Worm (Caenorhabditis elegans) whole organism, mixed stage, embryonic: ENCODE measurements around the gene str-99.

Source experiments
- M03D4.4 ChIP-seq: sonication (generic microtip); optimal IDR thresholded peaks from 2 replicates; lab custom pipeline; 2017; ENCODE audit warnings: mild to moderate bottlenecking, missing genetic modification characterization, missing compliant biosample characterization
- bed-3 ChIP-seq: fragments of 200-800 bp; sonication (Bioruptor generic); optimal IDR thresholded peaks from 3 replicates; lab custom pipeline; 2018; ENCODE audit warnings: mild to moderate bottlenecking, missing genetic modification characterization, moderate library complexity, missing compliant biosample characterization
- blmp-1 ChIP-seq: fragments of 150-350 bp; optimal IDR thresholded peaks from 2 replicates; lab custom pipeline; 2014; ENCODE audit warnings: missing biosample characterization, missing genetic modification characterization
- ceh-39 ChIP-seq: fragments of 150-350 bp; optimal IDR thresholded peaks from 2 replicates; lab custom pipeline; 2014; ENCODE audit warnings: missing biosample characterization, missing genetic modification characterization
- ceh-83 ChIP-seq: fragments of 200-800 bp; sonication (Bioruptor generic); optimal IDR thresholded peaks from 2 replicates; lab custom pipeline; 2018; ENCODE audit warnings: mild to moderate bottlenecking, missing genetic modification characterization, missing compliant biosample characterization
- ces-1 ChIP-seq: fragments of 150-350 bp; optimal IDR thresholded peaks from 2 replicates; lab custom pipeline; 2014; ENCODE audit warnings: missing biosample characterization, missing genetic modification reagents, missing genetic modification characterization
- cnd-1 ChIP-seq: fragments of 200-800 bp; sonication (Bioruptor generic); optimal IDR thresholded peaks from 2 replicates; lab custom pipeline; 2018; ENCODE audit warnings: mild to moderate bottlenecking, missing genetic modification characterization, missing compliant biosample characterization
- elt-3 ChIP-seq: fragments of 150-350 bp; optimal IDR thresholded peaks from 2 replicates; lab custom pipeline; 2014; ENCODE audit warnings: missing biosample characterization, missing genetic modification characterization
- flh-1 ChIP-seq: fragments of 200-800 bp; sonication (Bioruptor generic); optimal IDR thresholded peaks from 2 replicates; lab custom pipeline; 2018; ENCODE audit warnings: mild to moderate bottlenecking, missing genetic modification characterization, moderate library complexity, missing compliant biosample characterization
- ham-2 ChIP-seq: fragments of 200-800 bp; sonication (Bioruptor generic); optimal IDR thresholded peaks from 2 replicates; lab custom pipeline; 2018; ENCODE audit warnings: mild to moderate bottlenecking, missing genetic modification characterization, missing compliant biosample characterization
- hlh-1 ChIP-seq: fragments of 150-350 bp; optimal IDR thresholded peaks from 2 replicates; lab custom pipeline; 2014; ENCODE audit warnings: missing biosample characterization, missing genetic modification reagents, missing genetic modification characterization
- lin-13 ChIP-seq: fragments of 150-350 bp; optimal IDR thresholded peaks from 2 replicates; lab custom pipeline; 2014; ENCODE audit warnings: missing biosample characterization, missing genetic modification characterization
- lin-32 ChIP-seq: fragments of 200-800 bp; sonication (Bioruptor generic); optimal IDR thresholded peaks from 2 replicates; lab custom pipeline; 2018; ENCODE audit warnings: mild to moderate bottlenecking, missing genetic modification characterization, missing compliant biosample characterization
- lsy-2 ChIP-seq: fragments of 150-350 bp; optimal IDR thresholded peaks from 2 replicates; lab custom pipeline; 2014; ENCODE audit warnings: missing biosample characterization, missing genetic modification characterization
- mab-5 ChIP-seq: fragments of 150-350 bp; optimal IDR thresholded peaks from 2 replicates; lab custom pipeline; 2014; ENCODE audit warnings: missing biosample characterization, missing genetic modification characterization
- mls-2 ChIP-seq: sonication (generic microtip); optimal IDR thresholded peaks from 2 replicates; lab custom pipeline; 2016; ENCODE audit warnings: mild to moderate bottlenecking, missing genetic modification characterization, moderate library complexity, missing compliant biosample characterization
- nhr-12 ChIP-seq: fragments of 150-350 bp; optimal IDR thresholded peaks from 2 replicates; lab custom pipeline; 2014; ENCODE audit warnings: missing biosample characterization, missing genetic modification characterization
- nhr-237 ChIP-seq: fragments of 150-350 bp; optimal IDR thresholded peaks from 2 replicates; lab custom pipeline; 2014; ENCODE audit warnings: missing biosample characterization, missing genetic modification characterization
- nhr-28 ChIP-seq: fragments of 150-350 bp; optimal IDR thresholded peaks from 2 replicates; lab custom pipeline; 2014; ENCODE audit warnings: missing biosample characterization, missing genetic modification characterization
- nhr-76 ChIP-seq: sonication (generic microtip); optimal IDR thresholded peaks from 2 replicates; lab custom pipeline; 2017; ENCODE audit warnings: missing biosample characterization, missing genetic modification characterization
- pha-4 ChIP-seq: fragments of 150-350 bp; optimal IDR thresholded peaks from 2 replicates; lab custom pipeline; 2018; ENCODE audit warnings: missing biosample characterization, missing genetic modification reagents, missing genetic modification characterization
- sem-2 ChIP-seq: fragments of 200-800 bp; sonication (Bioruptor generic); optimal IDR thresholded peaks from 2 replicates; lab custom pipeline; 2018; ENCODE audit warnings: mild to moderate bottlenecking, missing genetic modification characterization, missing compliant biosample characterization
- snpc-4 ChIP-seq: fragments of 150-350 bp; optimal IDR thresholded peaks from 2 replicates; lab custom pipeline; 2014; ENCODE audit warnings: missing biosample characterization, missing genetic modification characterization
- sptf-1 ChIP-seq: sonication (generic microtip); optimal IDR thresholded peaks from 2 replicates; lab custom pipeline; 2017; ENCODE audit warnings: mild to moderate bottlenecking, missing genetic modification characterization, moderate library complexity, missing compliant biosample characterization
- tbx-8 ChIP-seq: fragments of 200-800 bp; sonication (Bioruptor generic); optimal IDR thresholded peaks from 2 replicates; lab custom pipeline; 2018; ENCODE audit warnings: mild to moderate bottlenecking, missing genetic modification characterization, moderate library complexity, missing compliant biosample characterization
- unc-120 ChIP-seq: sonication (generic microtip); optimal IDR thresholded peaks from 2 replicates; lab custom pipeline; 2017; ENCODE audit warnings: missing genetic modification characterization, missing compliant biosample characterization; ENCODE audit not compliant: poor library complexity, severe bottlenecking
- unc-39 ChIP-seq: fragments of 150-350 bp; optimal IDR thresholded peaks from 2 replicates; lab custom pipeline; 2014; ENCODE audit warnings: missing biosample characterization, missing genetic modification characterization
- zip-8 ChIP-seq: fragments of 150-350 bp; optimal IDR thresholded peaks from 2 replicates; lab custom pipeline; 2014; ENCODE audit warnings: missing biosample characterization, missing genetic modification characterization
- ztf-11 ChIP-seq: fragments of 150-350 bp; optimal IDR thresholded peaks from 2 replicates; lab custom pipeline; 2014; ENCODE audit warnings: missing biosample characterization, missing genetic modification characterization

Gene str-99

DNA sequence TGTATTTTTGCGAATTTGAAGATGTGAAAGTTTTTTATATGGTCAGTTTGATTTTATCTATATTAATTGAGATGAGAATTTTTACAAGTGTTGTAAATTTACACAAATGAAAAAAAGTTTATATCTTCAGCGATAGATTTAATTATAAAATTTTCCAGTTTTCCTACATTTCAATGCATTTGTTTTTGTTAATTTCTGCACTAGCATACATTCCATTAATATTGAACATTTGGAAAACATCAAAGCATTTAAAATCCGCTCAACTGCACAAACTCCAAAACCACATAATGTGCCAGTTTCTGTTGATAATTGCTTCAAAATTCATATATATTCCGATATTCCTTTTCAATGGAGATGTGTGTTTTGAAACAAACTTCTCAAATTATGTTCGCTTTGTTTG, 24.6 kb upstream of the str-99 start, which contains the start of gene srh-277:
Gene srh-277, plus strand, starts transcription at position 301 of the 400 bp plus-strand sequence.
- TF ChIP-seq ham-2 (GFP tag; lab: Kevin White, UChicago) (no peak), blmp-1 (tag; lab: Kevin White, UChicago) (no peak), lsy-2 (no peak), sem-2 (no peak), zip-8 (no peak), pha-4 (tag; lab: Kevin White, UChicago) (no peak), mls-2 (tag; lab: Kevin White, UChicago) (no peak), unc-39 (no peak), flh-1 (GFP tag; lab: Kevin White, UChicago) (no peak), nhr-237 (tag; lab: Kevin White, UChicago) (no peak), ztf-11 (tag; lab: Kevin White, UChicago) (no peak), sptf-1 (tag; lab: Kevin White, UChicago) (no peak), nhr-28 (tag; lab: Kevin White, UChicago) (no peak), ces-1 (GFP tag; lab: Kevin White, UChicago) (no peak), M03D4.4 (tag; lab: Kevin White, UChicago) (no peak), mab-5 (tag; lab: Kevin White, UChicago) (no peak), hlh-1 (tag; lab: Kevin White, UChicago) (no peak), ceh-39 (tag; lab: Kevin White, UChicago) (no peak), elt-3 (no peak)

- no peak for TF ChIP-seq elt-3
- TF ChIP-seq tbx-8 (GFP tag; lab: Kevin White, UChicago) = no peak
- TF ChIP-seq, all 35 proteins: peak for 0
Measured at ce11 chrV:16182110-16182509, 23.8 kb upstream of the str-99 start, which contains the start of gene srz-13. Gene srz-13, plus strand, starts transcription at chrV:16182410.

ce11 chrV:16180350-16180749, 22.1 kb upstream of the str-99 start, which contains the start of gene str-106:
Gene str-106, plus strand, starts transcription at chrV:16180650.
- TF ChIP-seq bed-3 (no peak), ztf-11 (tag; lab: Kevin White, UChicago) (no peak), tbx-8 (GFP tag; lab: Kevin White, UChicago) (no peak), flh-1 (GFP tag; lab: Kevin White, UChicago) (no peak), cnd-1 (tag; lab: Kevin White, UChicago) (no peak), unc-120 (no peak), nhr-76 (tag; lab: Kevin White, UChicago) (no peak), ces-1 (GFP tag; lab: Kevin White, UChicago) (no peak), lin-13 (tag; lab: Kevin White, UChicago) (no peak)

- TF ChIP-seq ham-2 (GFP tag; lab: Kevin White, UChicago) (no peak), snpc-4 (no peak), lin-32 (no peak)
- TF ChIP-seq, all 35 proteins: peak for 0
Measured at ce11 chrV:16175757-16176156, 17.5 kb upstream of the str-99 start, which contains the start of gene cyp-33D1. Gene cyp-33D1, minus strand, starts transcription at chrV:16175857.

- TF ChIP-seq ceh-83 (GFP tag; lab: Kevin White, UChicago) = no peak
- TF ChIP-seq sptf-1 (tag; lab: Kevin White, UChicago) = no peak
Measured at ce11 chrV:16175227-16175626, 16.9 kb upstream of the str-99 start.

- TF ChIP-seq snpc-4 = no peak
- no peak for TF ChIP-seq blmp-1 (tag; lab: Kevin White, UChicago)
- no peak for TF ChIP-seq lin-32
- TF ChIP-seq nhr-12 (tag; lab: Kevin White, UChicago) = no peak
- TF ChIP-seq, all 35 proteins: peak for 0
Measured at ce11 chrV:16174109-16174508, 15.8 kb upstream of the str-99 start.

DNA sequence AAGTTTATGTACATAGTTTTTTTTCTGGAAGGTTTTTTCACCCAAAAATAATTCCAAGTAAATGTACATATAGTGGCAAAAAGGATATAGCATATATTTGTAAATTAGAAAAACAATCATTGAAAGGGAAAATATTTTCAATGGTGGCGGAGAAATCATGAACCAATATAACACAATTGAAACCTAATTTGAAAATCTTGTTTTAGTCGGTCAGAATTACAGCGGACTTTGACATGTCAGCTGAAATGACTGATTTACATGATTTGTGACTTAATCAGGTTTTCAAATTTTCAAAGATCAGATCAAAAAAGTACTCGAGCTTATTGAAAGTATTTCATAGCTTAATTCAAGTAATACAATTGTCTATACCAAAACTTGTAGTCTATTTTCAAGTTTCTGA, 13.4 kb upstream of the str-99 start, which contains the start of gene K05D4.9:
Gene K05D4.9, minus strand, starts transcription at position 101 of the 400 bp plus-strand sequence.
- no peak for TF ChIP-seq mls-2 (tag; lab: Kevin White, UChicago)
